Worm (Caenorhabditis elegans) whole organism, late embryonic: ENCODE results near the gene aakg-1.

Source experiments
- C08G9.2 ChIP-seq: sonication (generic microtip); optimal IDR thresholded peaks from 2 replicates; lab custom pipeline; 2016; ENCODE audit warnings: mild to moderate bottlenecking, missing genetic modification characterization, moderate library complexity, missing compliant biosample characterization
- K02D7.2 ChIP-seq: sonication (generic microtip); optimal IDR thresholded peaks from 2 replicates; lab custom pipeline; 2017; ENCODE audit warnings: mild to moderate bottlenecking, missing genetic modification characterization, missing compliant biosample characterization
- T23F11.4 ChIP-seq: fragments of 200-800 bp; sonication (Bioruptor generic); optimal IDR thresholded peaks from 2 replicates; lab custom pipeline; 2018; ENCODE audit warnings: mild to moderate bottlenecking, missing genetic modification characterization, missing compliant biosample characterization
- Y22D7AL.16 ChIP-seq: sonication (generic microtip); optimal IDR thresholded peaks from 2 replicates; lab custom pipeline; 2016; ENCODE audit warnings: missing genetic modification characterization, missing compliant biosample characterization
- ama-1 ChIP-seq: fragments of 150-350 bp; optimal IDR thresholded peaks from 2 replicates; lab custom pipeline; 2014
- ceh-14 ChIP-seq: sonication (generic microtip); optimal IDR thresholded peaks from 2 replicates; lab custom pipeline; 2016; ENCODE audit warnings: missing genotype, missing genetic modification characterization, missing compliant biosample characterization
- ceh-18 ChIP-seq: sonication (generic microtip); optimal IDR thresholded peaks from 2 replicates; lab custom pipeline; 2016; ENCODE audit warnings: missing genetic modification characterization, missing compliant biosample characterization
- ceh-22 ChIP-seq: sonication (generic microtip); optimal IDR thresholded peaks from 2 replicates; lab custom pipeline; 2017; ENCODE audit warnings: missing biosample characterization, missing genetic modification characterization
- ceh-24 ChIP-seq: sonication (generic microtip); optimal IDR thresholded peaks from 2 replicates; lab custom pipeline; 2016; ENCODE audit warnings: mild to moderate bottlenecking, missing genetic modification characterization, missing compliant biosample characterization
- ceh-30 ChIP-seq: fragments of 150-350 bp; optimal IDR thresholded peaks from 2 replicates; lab custom pipeline; 2014; ENCODE audit warnings: missing biosample characterization, missing genetic modification characterization
- ceh-31 ChIP-seq: sonication (generic microtip); optimal IDR thresholded peaks from 2 replicates; lab custom pipeline; 2016; ENCODE audit warnings: missing genetic modification characterization, missing compliant biosample characterization
- ceh-34 ChIP-seq: sonication (generic microtip); optimal IDR thresholded peaks from 2 replicates; lab custom pipeline; 2016; ENCODE audit warnings: mild to moderate bottlenecking, missing genetic modification characterization, missing compliant biosample characterization
- ceh-45 ChIP-seq: fragments of 200-800 bp; sonication (Bioruptor generic); IDR thresholded peaks from 2 replicates; pipeline ENCODE4 v1.3.6; 2022; ENCODE audit warnings: missing genetic modification reagents, missing genetic modification characterization, missing compliant biosample characterization
- ceh-48 ChIP-seq: sonication (generic microtip); optimal IDR thresholded peaks from 2 replicates; lab custom pipeline; 2016; ENCODE audit warnings: missing genetic modification characterization, inconsistent platforms, missing compliant biosample characterization
- ceh-6 ChIP-seq: fragments of 200-800 bp; sonication (Bioruptor generic); optimal IDR thresholded peaks from 2 replicates; lab custom pipeline; 2018; ENCODE audit warnings: mild to moderate bottlenecking, missing genetic modification characterization, missing compliant biosample characterization
- che-1 ChIP-seq: sonication (generic microtip); optimal IDR thresholded peaks from 2 replicates; lab custom pipeline; 2016; ENCODE audit warnings: mild to moderate bottlenecking, missing genetic modification characterization, missing compliant biosample characterization
- dmd-4 ChIP-seq: sonication (generic microtip); optimal IDR thresholded peaks from 2 replicates; lab custom pipeline; 2016; ENCODE audit warnings: borderline replicate concordance, missing genetic modification characterization, missing compliant biosample characterization
- elt-2 ChIP-seq: sonication (generic microtip); optimal IDR thresholded peaks from 2 replicates; lab custom pipeline; 2016; ENCODE audit warnings: missing genetic modification reagents, missing genetic modification characterization, missing compliant biosample characterization
- elt-4 ChIP-seq: sonication (generic microtip); optimal IDR thresholded peaks from 2 replicates; lab custom pipeline; 2016; ENCODE audit warnings: missing genetic modification characterization, missing compliant biosample characterization
- ets-4 ChIP-seq: sonication (generic microtip); optimal IDR thresholded peaks from 2 replicates; lab custom pipeline; 2016; ENCODE audit warnings: missing genetic modification characterization, missing compliant biosample characterization
- fax-1 ChIP-seq: sonication (generic microtip); optimal IDR thresholded peaks from 2 replicates; lab custom pipeline; 2016; ENCODE audit warnings: missing genotype, missing genetic modification characterization, missing compliant biosample characterization
- fkh-10 ChIP-seq: fragments of 150-350 bp; optimal IDR thresholded peaks from 2 replicates; lab custom pipeline; 2014; ENCODE audit warnings: missing biosample characterization, missing genetic modification reagents, missing genetic modification characterization
- gmeb-2 ChIP-seq: sonication (generic microtip); optimal IDR thresholded peaks from 2 replicates; lab custom pipeline; 2016; ENCODE audit warnings: missing genetic modification characterization, inconsistent platforms, missing compliant biosample characterization
- hlh-15 ChIP-seq: sonication (generic microtip); optimal IDR thresholded peaks from 2 replicates; lab custom pipeline; 2016; ENCODE audit warnings: missing genetic modification characterization, missing compliant biosample characterization
- hlh-30 ChIP-seq: sonication (generic microtip); optimal IDR thresholded peaks from 2 replicates; lab custom pipeline; 2017; ENCODE audit warnings: antibody characterized with exemption, missing genetic modification characterization, missing compliant biosample characterization; ENCODE audit not compliant: insufficient read depth
- hlh-8 ChIP-seq: sonication (generic microtip); optimal IDR thresholded peaks from 2 replicates; lab custom pipeline; 2016; ENCODE audit warnings: missing genotype, missing genetic modification characterization, missing compliant biosample characterization
- lim-6 ChIP-seq: sonication (generic microtip); optimal IDR thresholded peaks from 2 replicates; lab custom pipeline; 2016; ENCODE audit warnings: missing genetic modification characterization, missing compliant biosample characterization
- madf-2 ChIP-seq: sonication (generic microtip); optimal IDR thresholded peaks from 2 replicates; lab custom pipeline; 2017; ENCODE audit warnings: missing genetic modification characterization, missing compliant biosample characterization
- nfya-1 ChIP-seq: sonication (generic microtip); optimal IDR thresholded peaks from 2 replicates; lab custom pipeline; 2017; ENCODE audit warnings: missing genetic modification characterization, mild to moderate bottlenecking, missing compliant biosample characterization, antibody characterized with exemption, moderate library complexity
- nhr-11 ChIP-seq: fragments of 150-350 bp; optimal IDR thresholded peaks from 2 replicates; lab custom pipeline; 2014; ENCODE audit warnings: missing biosample characterization, missing genetic modification characterization
- odd-2 ChIP-seq: sonication (generic microtip); optimal IDR thresholded peaks from 2 replicates; lab custom pipeline; 2017; ENCODE audit warnings: antibody characterized with exemption, mild to moderate bottlenecking, missing genetic modification characterization, missing compliant biosample characterization
- pat-9 ChIP-seq: fragments of 200-800 bp; sonication (Bioruptor generic); optimal IDR thresholded peaks from 2 replicates; lab custom pipeline; 2018; ENCODE audit warnings: mild to moderate bottlenecking, missing genetic modification characterization, moderate library complexity, missing compliant biosample characterization
- pax-1 ChIP-seq: fragments of 150-350 bp; optimal IDR thresholded peaks from 2 replicates; lab custom pipeline; 2014; ENCODE audit warnings: missing biosample characterization, missing genetic modification characterization
- pha-2 ChIP-seq: sonication (generic microtip); optimal IDR thresholded peaks from 2 replicates; lab custom pipeline; 2017; ENCODE audit warnings: mild to moderate bottlenecking, missing genetic modification characterization, missing compliant biosample characterization
- pha-4 ChIP-seq: fragments of 150-350 bp; optimal IDR thresholded peaks from 2 replicates; lab custom pipeline; 2018; ENCODE audit warnings: missing biosample characterization, missing genetic modification reagents, missing genetic modification characterization
- pros-1 ChIP-seq: fragments of 150-350 bp; optimal IDR thresholded peaks from 2 replicates; lab custom pipeline; 2014; ENCODE audit warnings: missing biosample characterization, missing genetic modification reagents, missing genetic modification characterization
- ref-2 ChIP-seq: sonication (generic microtip); optimal IDR thresholded peaks from 2 replicates; lab custom pipeline; 2016; ENCODE audit warnings: missing genetic modification characterization, missing compliant biosample characterization
- sdc-2 ChIP-seq: sonication (generic microtip); optimal IDR thresholded peaks from 2 replicates; lab custom pipeline; 2016; ENCODE audit warnings: missing genotype, missing genetic modification characterization, missing compliant biosample characterization
- sox-4 ChIP-seq: sonication (generic microtip); optimal IDR thresholded peaks from 2 replicates; lab custom pipeline; 2017; ENCODE audit warnings: mild to moderate bottlenecking, missing genetic modification characterization, inconsistent platforms, missing compliant biosample characterization
- syd-9 ChIP-seq: sonication (generic microtip); optimal IDR thresholded peaks from 2 replicates; lab custom pipeline; 2016; ENCODE audit warnings: mild to moderate bottlenecking, missing genetic modification characterization, moderate library complexity, missing compliant biosample characterization
- tbx-7 ChIP-seq: sonication (generic microtip); optimal IDR thresholded peaks from 2 replicates; lab custom pipeline; 2016; ENCODE audit warnings: missing genotype, missing genetic modification characterization, missing compliant biosample characterization
- unc-3 ChIP-seq, 2 experiments: fragments of 200-800 bp in 1 of 2; sonication (Bioruptor generic) in 1 of 2; sonication (generic microtip) in 1 of 2; conservative IDR thresholded peaks in 1 of 2; optimal IDR thresholded peaks in 1 of 2; 2 replicates each; pipeline versions ENCODE4 v1.3.6 to Lab custom; 2016 to 2022; ENCODE audit warnings: missing compliant biosample characterization in 2 of 2, missing genetic modification characterization in 2 of 2, missing genetic modification reagents in 1 of 2
- unc-42 ChIP-seq: sonication (generic microtip); optimal IDR thresholded peaks from 2 replicates; lab custom pipeline; 2016; ENCODE audit warnings: missing genotype, missing genetic modification characterization, missing compliant biosample characterization
- unc-86 ChIP-seq: sonication (generic microtip); optimal IDR thresholded peaks from 2 replicates; lab custom pipeline; 2016; ENCODE audit warnings: missing genetic modification characterization, missing compliant biosample characterization

Gene aakg-1

DNA sequence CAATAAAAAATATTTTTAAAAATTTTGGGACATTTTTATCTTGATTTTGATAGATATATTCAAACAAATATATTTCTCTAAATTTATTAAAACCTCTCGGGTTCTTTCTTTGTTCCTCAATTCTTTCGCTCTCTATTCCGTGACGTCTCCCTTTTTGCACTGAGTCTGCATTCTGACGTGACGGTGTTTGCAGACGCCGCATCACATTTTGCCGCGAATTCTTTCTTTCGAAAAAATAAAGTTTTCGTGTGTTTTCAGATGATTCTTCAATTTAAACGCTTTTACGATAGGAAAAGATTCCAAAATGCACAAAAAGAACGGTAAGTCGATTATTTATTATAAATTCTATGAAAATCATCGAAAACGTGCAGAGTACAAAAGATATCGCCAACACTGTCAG lies 47.2 kb downstream of the aakg-1 start:
- TF ChIP-seq ceh-22 = no peak
- no peak for TF ChIP-seq che-1 (tag; lab: Kevin White, UChicago)
- TF ChIP-seq ceh-45 (GFP tag; lab: Robert Waterston, UW) = no peak
- TF ChIP-seq fkh-10 (GFP tag; lab: Kevin White, UChicago) = no peak
- peak; percentile 41 for TF ChIP-seq ceh-31
- no peak for TF ChIP-seq sox-4 (tag; lab: Kevin White, UChicago)
- TF ChIP-seq K02D7.2 (tag; lab: Kevin White, UChicago) = no peak
- peak; percentile 11 for TF ChIP-seq pax-1 (tag; lab: Kevin White, UChicago)
- no peak for TF ChIP-seq hlh-15 (tag; lab: Kevin White, UChicago)
- TF ChIP-seq ref-2 = no peak
- TF ChIP-seq unc-3 (GFP tag; conservative IDR thresholded peaks at IDR 0.05; lab: Robert Waterston, UW) = no peak
- no peak for TF ChIP-seq unc-3 (tag; optimal IDR thresholded peaks at IDR 0.05; lab: Kevin White, UChicago)
- no peak for TF ChIP-seq ceh-14 (tag; lab: Kevin White, UChicago)
- TF ChIP-seq elt-2 = peak; percentile 21
- TF ChIP-seq dmd-4 (tag; lab: Kevin White, UChicago) = no peak
- no peak for TF ChIP-seq unc-86 (tag; lab: Kevin White, UChicago)
- TF ChIP-seq nfya-1 (tag; lab: Kevin White, UChicago) = peak; percentile 8
- TF ChIP-seq ceh-24 (tag; lab: Kevin White, UChicago) = no peak

DNA sequence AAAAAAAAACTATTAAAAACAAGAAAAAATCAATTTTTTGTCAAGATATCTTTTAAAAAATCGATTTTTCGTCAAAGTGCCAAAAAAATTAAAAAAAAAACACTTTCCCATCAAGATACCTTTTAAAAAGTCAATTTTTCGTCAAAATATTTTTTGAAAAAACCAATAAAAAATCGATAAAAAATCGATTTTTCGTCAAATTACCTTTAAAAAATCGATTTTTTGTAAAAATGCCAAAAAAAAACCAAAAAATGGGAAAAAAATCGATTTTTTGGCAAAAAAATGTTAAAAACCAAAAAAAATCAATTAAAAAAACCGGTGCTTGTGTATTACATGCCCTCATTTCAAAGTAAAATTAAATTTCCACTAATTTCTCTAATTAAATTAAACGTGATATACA lies 57.5 kb downstream of the aakg-1 start:
- peak; percentile 29 for TF ChIP-seq ceh-48
- TF ChIP-seq ceh-31 = no peak
- TF ChIP-seq, all 69 proteins: peak for 1

DNA sequence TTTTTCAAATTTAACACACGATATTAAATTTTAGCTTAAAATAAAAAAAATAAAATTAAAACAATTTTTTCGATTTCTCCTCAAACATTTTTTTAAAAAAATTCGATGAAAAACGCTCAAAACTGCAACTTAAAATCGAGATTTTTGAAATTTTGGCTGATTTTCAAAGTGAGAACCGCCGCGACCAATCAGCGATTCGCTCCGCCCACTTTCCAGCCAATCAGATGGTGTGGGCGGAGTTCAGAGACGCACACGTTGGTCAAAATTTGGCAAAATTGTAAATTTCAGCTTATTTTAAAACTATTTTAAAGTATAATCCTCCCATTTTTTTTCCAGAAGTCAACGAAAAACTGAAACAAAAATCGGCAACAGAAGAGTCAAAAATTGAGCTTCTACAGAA lies 64.7 kb downstream of the aakg-1 start:
- TF ChIP-seq lim-6 (no peak), nfya-1 (tag; lab: Kevin White, UChicago) (peak; percentile 70)

DNA sequence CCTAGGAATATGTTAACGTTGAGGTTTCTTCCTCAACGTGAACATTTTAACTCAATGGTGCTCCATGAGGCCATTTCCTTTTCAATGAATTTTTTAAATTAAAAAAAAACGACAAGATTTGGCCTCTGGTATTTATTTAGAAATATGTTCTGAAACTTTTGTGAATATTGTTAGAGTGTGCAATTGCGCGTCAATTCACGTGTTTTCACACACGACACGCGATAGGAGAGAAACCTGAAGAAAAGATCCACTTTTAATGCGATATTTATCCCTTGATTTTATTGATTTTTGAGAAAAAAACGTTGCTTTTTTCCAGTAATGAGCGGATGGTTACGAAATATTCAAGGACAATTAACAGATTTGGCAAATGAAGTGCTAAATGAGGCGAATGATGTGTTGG lies 76.0 kb downstream of the aakg-1 start, which contains the start of gene sql-1:
TSS of gene sql-1 (plus strand) at position 313 of the 400 bp plus-strand sequence.
- TF ChIP-seq che-1 (tag; lab: Kevin White, UChicago) (no peak), ets-4 (no peak), syd-9 (no peak), hlh-30 (tag; lab: Kevin White, UChicago) (no peak), fax-1 (no peak), unc-3 (GFP tag; conservative IDR thresholded peaks at IDR 0.05; lab: Robert Waterston, UW) (no peak), unc-3 (tag; optimal IDR thresholded peaks at IDR 0.05; lab: Kevin White, UChicago) (no peak), madf-2 (tag; lab: Kevin White, UChicago) (no peak), nhr-11 (tag; lab: Kevin White, UChicago) (no peak), hlh-8 (tag; lab: Kevin White, UChicago) (no peak), T23F11.4 (GFP tag; lab: Kevin White, UChicago) (no peak), hlh-15 (tag; lab: Kevin White, UChicago) (no peak), ceh-14 (tag; lab: Kevin White, UChicago) (no peak), ama-1 (lab: Kevin White, UChicago) (no peak), ceh-34 (tag; lab: Kevin White, UChicago) (no peak), unc-42 (tag; lab: Kevin White, UChicago) (no peak), C08G9.2 (tag; lab: Kevin White, UChicago) (no peak), pros-1 (tag; lab: Kevin White, UChicago) (no peak), lim-6 (no peak), pha-4 (tag; lab: Kevin White, UChicago) (no peak), ceh-30 (tag; lab: Kevin White, UChicago) (no peak)

DNA sequence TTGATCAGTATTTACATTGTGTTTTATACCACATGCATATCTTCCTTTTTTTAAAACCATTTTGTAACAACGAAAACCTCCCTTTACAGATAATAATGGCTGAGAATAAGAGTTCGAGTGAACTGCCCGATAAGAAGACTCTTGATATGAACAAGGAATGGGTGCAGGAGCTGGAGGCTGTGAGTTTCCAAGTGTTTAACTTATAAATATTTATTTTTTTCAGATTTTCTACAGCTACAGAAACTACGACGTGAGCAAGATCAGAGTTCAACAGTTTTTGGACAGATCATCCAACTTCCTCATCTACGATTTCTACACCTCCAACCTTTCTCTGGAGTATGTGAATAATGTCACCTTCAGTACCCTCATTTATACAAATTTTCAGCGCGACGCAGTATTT lies 78.8 kb downstream of the aakg-1 start, which contains the start of gene herd-1:
TSS of gene herd-1 (plus strand) at position 90 of the 400 bp plus-strand sequence.
- TF ChIP-seq pros-1 (tag; lab: Kevin White, UChicago) (no peak), tbx-7 (tag; lab: Kevin White, UChicago) (no peak), ceh-30 (tag; lab: Kevin White, UChicago) (no peak), ceh-48 (no peak), Y22D7AL.16 (tag; lab: Kevin White, UChicago) (no peak), ceh-6 (GFP tag; lab: Kevin White, UChicago) (no peak), elt-4 (tag; lab: Kevin White, UChicago) (no peak), odd-2 (tag; lab: Kevin White, UChicago) (no peak), pha-2 (tag; lab: Kevin White, UChicago) (no peak), gmeb-2 (no peak), ceh-45 (GFP tag; lab: Robert Waterston, UW) (no peak), hlh-8 (tag; lab: Kevin White, UChicago) (no peak), pat-9 (no peak), sdc-2 (tag; lab: Kevin White, UChicago) (no peak), ceh-31 (no peak), nfya-1 (tag; lab: Kevin White, UChicago) (no peak), ceh-18 (tag; lab: Kevin White, UChicago) (no peak), lim-6 (no peak)
